Worm (Caenorhabditis elegans): ENCODE measurements around the gene F20B6.5.

F20B6.5 gene

ce11 chrX:4209131-4209530, 9.4 kb upstream of the F20B6.5 start:
- no peak for TF ChIP-seq attf-6 (GFP tag; IDR thresholded peaks at IDR 0.05)
- peak; percentile 98 for TF ChIP-seq ZK185.1 (tag; optimal IDR thresholded peaks at IDR 0.05; ENCODE audit: poor library complexity, severe bottlenecking)
- TF ChIP-seq nhr-80 (tag; optimal IDR thresholded peaks at IDR 0.05), result peak; percentile 90
- peak; percentile 97 for TF ChIP-seq F37B4.10 (GFP tag; IDR thresholded peaks at IDR 0.05)
- peak; percentile 99 for TF ChIP-seq K11D2.4 (GFP tag; IDR thresholded peaks at IDR 0.05)
- TF ChIP-seq Y95B8A.8 (GFP tag; IDR thresholded peaks at IDR 0.05), result peak; percentile 59; the same call in 1 of the 2 replicates
- no peak for TF ChIP-seq B0019.2 (GFP tag; conservative IDR thresholded peaks at IDR 0.05)
- TF ChIP-seq lin-35 (GFP tag; optimal IDR thresholded peaks at IDR 0.05), result peak in 2 of 3 experiments; percentile 80 to 99
- TF ChIP-seq hlh-26 (GFP tag; conservative IDR thresholded peaks at IDR 0.05), result no peak
- peak; percentile 75 for TF ChIP-seq snpc-1.3 (tag; optimal IDR thresholded peaks at IDR 0.05; ENCODE audit: insufficient read depth)
- peak; percentile 98 for TF ChIP-seq B0336.3 (GFP tag; IDR thresholded peaks at IDR 0.05)
- TF ChIP-seq hrde-1 (tag; optimal IDR thresholded peaks at IDR 0.05; ENCODE audit: borderline replicate concordance), result no peak
- TF ChIP-seq nhr-120 (GFP tag; IDR thresholded peaks at IDR 0.05), result 0 out of 2 replicates have a peak, but pooled peaks have one; percentile 69
- no peak for TF ChIP-seq Y79H2A.3 (GFP tag; conservative IDR thresholded peaks at IDR 0.05)
- peak; percentile 95 for TF ChIP-seq ekl-4 (GFP tag; IDR thresholded peaks at IDR 0.05)
- TF ChIP-seq ztf-3 (GFP tag; optimal IDR thresholded peaks at IDR 0.05), result peak; percentile 90
- TF ChIP-seq repo-1 (tag; optimal IDR thresholded peaks at IDR 0.05), result peak; percentile 98
- no peak for TF ChIP-seq ztf-25 (GFP tag; IDR thresholded peaks at IDR 0.05)
- TF ChIP-seq rcor-1 (GFP tag; IDR thresholded peaks at IDR 0.05), result peak; percentile 97
- TF ChIP-seq ama-1 (optimal IDR thresholded peaks at IDR 0.05), result no peak
- TF ChIP-seq ama-1 (GFP tag; optimal IDR thresholded peaks at IDR 0.05), result peak; percentile 26 to 68
- TF ChIP-seq F39B2.1 (GFP tag; IDR thresholded peaks at IDR 0.05), result peak; percentile 64; the same call in 1 of the 2 replicates
- TF ChIP-seq mes-4 (tag; optimal IDR thresholded peaks at IDR 0.05), result no peak
- no peak for TF ChIP-seq ceh-58 (GFP tag; IDR thresholded peaks at IDR 0.05)
- peak; percentile 96 for TF ChIP-seq F52B5.7 (tag; optimal IDR thresholded peaks at IDR 0.05)
- TF ChIP-seq tbp1 (GFP tag; optimal IDR thresholded peaks at IDR 0.05), result peak; percentile 79
- TF ChIP-seq lsy-27 (tag; optimal IDR thresholded peaks at IDR 0.05; ENCODE audit: borderline replicate concordance, insufficient read depth), result peak; percentile 34
- TF ChIP-seq unc-62 (GFP tag; optimal IDR thresholded peaks at IDR 0.05), result peak; percentile 39
- TF ChIP-seq tbx-9 (tag; optimal IDR thresholded peaks at IDR 0.05; ENCODE audit: borderline replicate concordance), result no peak
- TF ChIP-seq atf-7 (tag; optimal IDR thresholded peaks at IDR 0.05), result peak; percentile 98
- peak; percentile 68 for TF ChIP-seq athp-1 (tag; optimal IDR thresholded peaks at IDR 0.05)
- TF ChIP-seq dpl-1 (GFP tag; optimal IDR thresholded peaks at IDR 0.05), result no peak
- no peak for TF ChIP-seq snpc-1.1 (tag; optimal IDR thresholded peaks at IDR 0.05; ENCODE audit: insufficient read depth)
- peak; percentile 97 for TF ChIP-seq F23B12.7 (tag; optimal IDR thresholded peaks at IDR 0.05; ENCODE audit: insufficient read depth)
- TF ChIP-seq somi-1 (GFP tag; optimal IDR thresholded peaks at IDR 0.05), result peak; percentile 96
- TF ChIP-seq F57A8.1 (GFP tag; optimal IDR thresholded peaks at IDR 0.05), result peak; percentile 64
- TF ChIP-seq nfya-2 (GFP tag; IDR thresholded peaks at IDR 0.05), result 0 out of 2 replicates have a peak, but pooled peaks have one; percentile 28
- TF ChIP-seq ccch-3 (GFP tag; optimal IDR thresholded peaks at IDR 0.05), result peak; percentile 87
- TF ChIP-seq ztf-18 (tag; optimal IDR thresholded peaks at IDR 0.05), result peak; percentile 68
- TF ChIP-seq ets-4 (GFP tag; optimal IDR thresholded peaks at IDR 0.05), result peak; percentile 90
- TF ChIP-seq Y53G8AR.9 (GFP tag; conservative IDR thresholded peaks at IDR 0.05), result peak; percentile 99
- TF ChIP-seq lag-1 (GFP tag; IDR thresholded peaks at IDR 0.05), result peak; percentile 96
- TF ChIP-seq ztf-26 (tag; optimal IDR thresholded peaks at IDR 0.05), result peak; percentile 100
- peak; percentile 89 for TF ChIP-seq nhr-27 (tag; optimal IDR thresholded peaks at IDR 0.05)
- TF ChIP-seq egrh-3 (GFP tag; IDR thresholded peaks at IDR 0.05), result no peak
- TF ChIP-seq ztf-22 (GFP tag; optimal IDR thresholded peaks at IDR 0.05), result peak; percentile 63
- TF ChIP-seq B0035.1 (tag; optimal IDR thresholded peaks at IDR 0.05), result peak; percentile 95
- TF ChIP-seq hlh-12 (tag; optimal IDR thresholded peaks at IDR 0.05), result no peak

Data from whole organism, young adult.